Fruit fly (Drosophila melanogaster): Measurements from ENCODE around the gene sesB.

DNA sequence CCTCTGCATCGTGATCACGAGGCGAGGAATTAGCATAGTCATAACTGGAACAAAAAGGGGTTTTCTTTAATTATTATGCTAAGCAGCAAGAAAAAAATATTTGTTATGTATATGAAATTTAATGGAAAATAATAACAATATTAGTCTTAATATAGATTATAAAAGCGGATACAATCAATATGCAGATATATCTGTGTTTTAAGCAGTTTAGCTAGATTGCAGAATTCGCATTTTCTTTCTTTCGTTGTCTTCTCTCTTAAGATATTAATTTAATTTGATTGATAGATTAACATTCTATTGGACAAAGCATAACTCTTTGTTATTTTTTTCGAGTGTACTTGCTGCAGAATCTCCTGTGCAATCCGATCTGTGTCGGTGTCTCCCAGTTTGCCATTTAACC, 40.5 kb upstream of the sesB start:
- TF ChIP-seq CG11902 (GFP tag; optimal IDR thresholded peaks at IDR 0.05) (no peak), Ets21C (GFP tag; optimal IDR thresholded peaks at IDR 0.05) (no peak), esn (GFP tag; optimal IDR thresholded peaks at IDR 0.05) (peak; percentile 51), acj6 (GFP tag; optimal IDR thresholded peaks at IDR 0.05) (peak; percentile 20), dac (GFP tag; optimal IDR thresholded peaks at IDR 0.05) (no peak), CG8119 (GFP tag; IDR thresholded peaks at IDR 0.05) (no peak), topi (GFP tag; optimal IDR thresholded peaks at IDR 0.05) (no peak), CG4318 (GFP tag; optimal IDR thresholded peaks at IDR 0.05) (no peak), Eip93F (GFP tag; optimal IDR thresholded peaks at IDR 0.05) (no peak), Hr39 (GFP tag; optimal IDR thresholded peaks at IDR 0.05) (no peak), Sox102F (GFP tag; optimal IDR thresholded peaks at IDR 0.05) (peak; percentile 5), CG6163 (GFP tag; IDR thresholded peaks at IDR 0.05) (no peak), CG10631 (GFP tag; optimal IDR thresholded peaks at IDR 0.05) (peak; percentile 16), lz (GFP tag; optimal IDR thresholded peaks at IDR 0.05) (no peak)
